Fruit fly (Drosophila melanogaster) whole organism, embryonic: ENCODE measurements around the gene CG10866.

Experiments used
- Antp ChIP-seq: fragments of 200-800 bp; sonication (Bioruptor generic); optimal IDR thresholded peaks from 3 replicates; lab custom pipeline; 2016; ENCODE audit warnings: missing biosample characterization, missing genetic modification characterization
- B-H2 ChIP-seq: fragments of 200-800 bp; sonication (Bioruptor generic); optimal IDR thresholded peaks from 2 replicates; lab custom pipeline; 2018; ENCODE audit warnings: missing biosample characterization, mild to moderate bottlenecking, missing genetic modification characterization
- C15 ChIP-seq: fragments of 200-800 bp; sonication (Bioruptor generic); IDR thresholded peaks from 3 replicates; pipeline ENCODE4 v1.3.6; 2022; ENCODE audit warnings: missing biosample characterization, missing genetic modification characterization
- CG10366 ChIP-seq: fragments of 200-800 bp; sonication (Bioruptor generic); IDR thresholded peaks from 2 replicates; pipeline ENCODE4 v1.3.6; 2022; ENCODE audit warnings: missing biosample characterization, missing genetic modification characterization
- CG11456 ChIP-seq: fragments of 200-800 bp; sonication (Bioruptor generic); IDR thresholded peaks from 3 replicates; pipeline ENCODE4 v1.3.6; 2022; ENCODE audit warnings: missing biosample characterization, missing genetic modification characterization
- CG11695 ChIP-seq: fragments of 200-800 bp; sonication (Bioruptor generic); IDR thresholded peaks from 3 replicates; pipeline ENCODE4 v1.3.6; 2022; ENCODE audit warnings: missing biosample characterization, missing genetic modification characterization
- CG12744 ChIP-seq: fragments of 200-800 bp; sonication (Bioruptor generic); optimal IDR thresholded peaks from 2 replicates; lab custom pipeline; 2016; ENCODE audit warnings: missing biosample characterization, missing genetic modification characterization
- CG12942 ChIP-seq: fragments of 200-800 bp; sonication (Bioruptor generic); optimal IDR thresholded peaks from 3 replicates; lab custom pipeline; 2016; ENCODE audit warnings: missing biosample characterization, missing genetic modification characterization
- CG14050 ChIP-seq: fragments of 200-800 bp; sonication (Bioruptor generic); IDR thresholded peaks from 3 replicates; pipeline ENCODE4 v1.3.6; 2022; ENCODE audit warnings: missing biosample characterization, missing genetic modification characterization
- CG14860 ChIP-seq: fragments of 200-800 bp; sonication (Bioruptor generic); IDR thresholded peaks from 3 replicates; pipeline ENCODE4 v1.3.6; 2022; ENCODE audit warnings: missing biosample characterization, missing genetic modification characterization; ENCODE audit not compliant: partially characterized antibody
- CG1529 ChIP-seq: fragments of 200-800 bp; sonication (Bioruptor generic); optimal IDR thresholded peaks from 3 replicates; lab custom pipeline; 2018; ENCODE audit warnings: missing biosample characterization, missing genetic modification characterization
- CG1602 ChIP-seq: fragments of 200-800 bp; sonication (Bioruptor generic); optimal IDR thresholded peaks from 3 replicates; lab custom pipeline; 2016; ENCODE audit warnings: missing biosample characterization, missing genetic modification characterization
- CG16863 ChIP-seq: fragments of 200-800 bp; sonication (Bioruptor generic); optimal IDR thresholded peaks from 3 replicates; lab custom pipeline; 2016; ENCODE audit warnings: missing biosample characterization, missing genetic modification characterization
- CG17361 ChIP-seq: fragments of 200-800 bp; sonication (Bioruptor generic); IDR thresholded peaks from 3 replicates; pipeline ENCODE4 v1.3.6; 2022; ENCODE audit warnings: missing biosample characterization, missing genetic modification characterization
- CG3065 ChIP-seq: fragments of 200-800 bp; sonication (Bioruptor generic); optimal IDR thresholded peaks from 2 replicates; lab custom pipeline; 2016; ENCODE audit warnings: missing biosample characterization, missing genetic modification characterization
- CG31388 ChIP-seq: fragments of 200-800 bp; sonication (Bioruptor generic); optimal IDR thresholded peaks from 2 replicates; lab custom pipeline; 2016; ENCODE audit warnings: missing biosample characterization, missing genetic modification characterization
- CG42726 ChIP-seq: fragments of 200-800 bp; sonication (Bioruptor generic); IDR thresholded peaks from 2 replicates; pipeline ENCODE4 v1.3.6; 2022; ENCODE audit warnings: missing biosample characterization, missing genetic modification characterization; ENCODE audit not compliant: partially characterized antibody
- CG6813 ChIP-seq: fragments of 200-800 bp; sonication (Bioruptor generic); optimal IDR thresholded peaks from 2 replicates; lab custom pipeline; 2017; ENCODE audit warnings: missing biosample characterization, missing genetic modification characterization, mild to moderate bottlenecking, moderate library complexity, missing genetic modification reagents
- CG9609 ChIP-seq: fragments of 200-800 bp; sonication (Bioruptor generic); optimal IDR thresholded peaks from 3 replicates; lab custom pipeline; 2016; ENCODE audit warnings: missing biosample characterization, missing genetic modification characterization
- CkIIα-i1 ChIP-seq: fragments of 200-800 bp; sonication (Bioruptor generic); IDR thresholded peaks from 2 replicates; pipeline ENCODE4 v1.3.6; 2022; ENCODE audit warnings: missing biosample characterization, missing genetic modification characterization
- CoRest ChIP-seq: fragments of 200-800 bp; sonication (Bioruptor generic); optimal IDR thresholded peaks from 3 replicates; lab custom pipeline; 2018; ENCODE audit warnings: missing biosample characterization, mild to moderate bottlenecking, missing genetic modification characterization, moderate library complexity
- Dp ChIP-seq: fragments of 200-800 bp; sonication (Bioruptor generic); optimal IDR thresholded peaks from 2 replicates; lab custom pipeline; 2018; ENCODE audit warnings: missing biosample characterization, mild to moderate bottlenecking, missing genetic modification characterization, moderate library complexity
- ERR ChIP-seq: fragments of 200-800 bp; sonication (Bioruptor generic); optimal IDR thresholded peaks from 2 replicates; lab custom pipeline; 2016; ENCODE audit warnings: missing biosample characterization, missing genetic modification characterization
- HHEX ChIP-seq: fragments of 200-800 bp; sonication (Bioruptor generic); optimal IDR thresholded peaks from 3 replicates; lab custom pipeline; 2017; ENCODE audit warnings: missing biosample characterization, mild to moderate bottlenecking, missing genetic modification characterization, missing genetic modification reagents
- HLH54F ChIP-seq: fragments of 200-800 bp; sonication (Bioruptor generic); optimal IDR thresholded peaks from 3 replicates; lab custom pipeline; 2016; ENCODE audit warnings: missing biosample characterization, missing genetic modification characterization
- Hand ChIP-seq: fragments of 200-800 bp; sonication (Bioruptor generic); optimal IDR thresholded peaks from 2 replicates; lab custom pipeline; 2017; ENCODE audit warnings: mild to moderate bottlenecking, missing biosample characterization, missing genetic modification reagents, missing genetic modification characterization
- Lim3 ChIP-seq: fragments of 200-800 bp; sonication (Bioruptor generic); IDR thresholded peaks from 2 replicates; pipeline ENCODE4 v1.3.6; 2022; ENCODE audit warnings: missing biosample characterization, missing genetic modification characterization
- Mad ChIP-seq: fragments of 200-800 bp; sonication (Bioruptor generic); optimal IDR thresholded peaks from 2 replicates; lab custom pipeline; 2016; ENCODE audit warnings: missing biosample characterization, missing genetic modification characterization
- NC2α ChIP-seq: fragments of 200-800 bp; sonication (Bioruptor generic); optimal IDR thresholded peaks from 2 replicates; lab custom pipeline; 2016; ENCODE audit warnings: missing biosample characterization, missing genetic modification characterization
- Nf-YC ChIP-seq: fragments of 200-800 bp; optimal IDR thresholded peaks from 3 replicates; lab custom pipeline; 2019; ENCODE audit warnings: missing biosample characterization, mild to moderate bottlenecking, missing genetic modification characterization, moderate library complexity
- Rfx ChIP-seq: fragments of 200-800 bp; sonication (Bioruptor generic); IDR thresholded peaks from 2 replicates; pipeline ENCODE4 v1.3.6; 2022; ENCODE audit warnings: missing biosample characterization, missing genetic modification characterization
- Rx ChIP-seq: fragments of 200-800 bp; sonication (Bioruptor generic); IDR thresholded peaks from 2 replicates; pipeline ENCODE4 v1.3.6; 2022; ENCODE audit warnings: missing biosample characterization, missing genetic modification characterization
- Sry-δ ChIP-seq: fragments of 200-800 bp; sonication (Bioruptor generic); optimal IDR thresholded peaks from 2 replicates; lab custom pipeline; 2016; ENCODE audit warnings: missing biosample characterization, missing genetic modification characterization
- Tbp ChIP-seq: fragments of >200 bp; optimal IDR thresholded peaks from 2 replicates; lab custom pipeline; 2018; ENCODE audit warnings: missing biosample characterization, missing genetic modification characterization
- cg ChIP-seq: fragments of 200-800 bp; sonication (Bioruptor generic); optimal IDR thresholded peaks from 3 replicates; lab custom pipeline; 2019; ENCODE audit warnings: missing biosample characterization, mild to moderate bottlenecking, missing genetic modification characterization, moderate library complexity
- crc ChIP-seq: fragments of 200-800 bp; sonication (Bioruptor generic); optimal IDR thresholded peaks from 2 replicates; lab custom pipeline; 2016; ENCODE audit warnings: missing biosample characterization, missing genetic modification characterization
- ewg ChIP-seq: fragments of 200-800 bp; sonication (Bioruptor generic); optimal IDR thresholded peaks from 3 replicates; lab custom pipeline; 2017; ENCODE audit warnings: mild to moderate bottlenecking, missing biosample characterization, missing genetic modification reagents, missing genetic modification characterization
- fd102C ChIP-seq: fragments of 200-800 bp; sonication (Bioruptor generic); optimal IDR thresholded peaks from 2 replicates; lab custom pipeline; 2018; ENCODE audit warnings: missing biosample characterization, mild to moderate bottlenecking, missing genetic modification characterization, moderate library complexity
- fd3F ChIP-seq: fragments of 200-800 bp; sonication (Bioruptor generic); optimal IDR thresholded peaks from 2 replicates; lab custom pipeline; 2018; ENCODE audit warnings: missing biosample characterization, mild to moderate bottlenecking, missing genetic modification characterization, moderate library complexity
- gcm2 ChIP-seq: fragments of 200-800 bp; sonication (Bioruptor generic); optimal IDR thresholded peaks from 2 replicates; lab custom pipeline; 2016; ENCODE audit warnings: missing biosample characterization, missing genetic modification characterization
- gro ChIP-seq: fragments of 200-800 bp; sonication (Bioruptor generic); optimal IDR thresholded peaks from 2 replicates; lab custom pipeline; 2016; ENCODE audit warnings: missing biosample characterization, missing genetic modification characterization
- hb ChIP-seq: fragments of 200-800 bp; sonication (Bioruptor generic); IDR thresholded peaks from 3 replicates; pipeline ENCODE4 v1.3.6; 2022; ENCODE audit warnings: missing biosample characterization, missing genetic modification characterization; ENCODE audit not compliant: partially characterized antibody
- insv ChIP-seq, 2 experiments: fragments of 200-800 bp; sonication (Bioruptor generic); optimal IDR thresholded peaks; 3 replicates each; lab custom pipeline; 2016 to 2018; ENCODE audit warnings: missing biosample characterization in 2 of 2, missing genetic modification characterization in 2 of 2
- kay ChIP-seq: fragments of 200-800 bp; sonication (Bioruptor generic); optimal IDR thresholded peaks from 2 replicates; lab custom pipeline; 2016; ENCODE audit warnings: missing biosample characterization, missing genetic modification characterization
- onecut ChIP-seq: fragments of 200-800 bp; sonication (Bioruptor generic); IDR thresholded peaks from 2 replicates; pipeline ENCODE4 v1.3.6; 2022; ENCODE audit warnings: missing biosample characterization, missing genetic modification characterization
- rib ChIP-seq: fragments of 200-800 bp; sonication (Bioruptor generic); IDR thresholded peaks from 2 replicates; pipeline ENCODE4 v1.3.6; 2022; ENCODE audit warnings: missing biosample characterization, missing genetic modification characterization
- sens ChIP-seq: fragments of 200-800 bp; sonication (Bioruptor generic); peaks from one replicate; lab custom pipeline; 2016; ENCODE audit warnings: missing biosample characterization, missing genetic modification characterization
- shn ChIP-seq: fragments of 200-800 bp; sonication (Bioruptor generic); optimal IDR thresholded peaks from 3 replicates; lab custom pipeline; 2016; ENCODE audit warnings: missing biosample characterization, missing genetic modification characterization
- tio ChIP-seq: fragments of 200-800 bp; sonication (Bioruptor generic); optimal IDR thresholded peaks from 2 replicates; lab custom pipeline; 2017; ENCODE audit warnings: missing biosample characterization, missing genetic modification characterization, inconsistent platforms
- wek ChIP-seq: fragments of 200-800 bp; sonication (Bioruptor generic); optimal IDR thresholded peaks from 3 replicates; lab custom pipeline; 2018; ENCODE audit warnings: missing biosample characterization, mild to moderate bottlenecking, missing genetic modification characterization, moderate library complexity
- zen2 ChIP-seq: fragments of 200-800 bp; sonication (Bioruptor generic); IDR thresholded peaks from 3 replicates; pipeline ENCODE4 v1.3.6; 2022; ENCODE audit warnings: missing biosample characterization, missing genetic modification characterization; ENCODE audit not compliant: partially characterized antibody

The CG10866 gene

dm6 chr3L:3977622-3978355 is 40.0 kb upstream of the CG10866 start (continued):
- TF ChIP-seq wek (GFP tag; lab: Kevin White, UChicago) = no peak
- TF ChIP-seq CG1602 (GFP tag; lab: Kevin White, UChicago) = peak; percentile 5
- no peak for TF ChIP-seq CG16863
- no peak for TF ChIP-seq gro (GFP tag; lab: Kevin White, UChicago)
- no peak for TF ChIP-seq ewg (GFP tag; lab: Kevin White, UChicago)
- TF ChIP-seq fd3F (GFP tag; lab: Kevin White, UChicago) = no peak
- no peak for TF ChIP-seq CG6813
- TF ChIP-seq HHEX (GFP tag; lab: Kevin White, UChicago) = no peak
- no peak for TF ChIP-seq NC2α (GFP tag; lab: Kevin White, UChicago)
- TF ChIP-seq Sry-δ (GFP tag; lab: Kevin White, UChicago) = no peak
- no peak for TF ChIP-seq ERR (GFP tag; lab: Kevin White, UChicago)
- TF ChIP-seq Rx (GFP tag; lab: Robert Waterston, UW) = no peak
- TF ChIP-seq fd102C = peak; percentile 39
- TF ChIP-seq cg (GFP tag; lab: Kevin White, UChicago) = no peak
- no peak for TF ChIP-seq CG11456 (GFP tag; lab: Robert Waterston, UW)
- no peak for TF ChIP-seq B-H2 (GFP tag; lab: Kevin White, UChicago)
- no peak for TF ChIP-seq CG10366
- no peak for TF ChIP-seq Antp (GFP tag; lab: Kevin White, UChicago)
- no peak for TF ChIP-seq CG42726 (GFP tag; lab: Robert Waterston, UW)
- no peak for TF ChIP-seq kay
- no peak for TF ChIP-seq CG11695
- TF ChIP-seq CG1529 (GFP tag; lab: Kevin White, UChicago) = peak; percentile 33
- no peak for TF ChIP-seq HLH54F (GFP tag; lab: Kevin White, UChicago)
- no peak for TF ChIP-seq crc (GFP tag; lab: Kevin White, UChicago)
- TF ChIP-seq shn = no peak
- no peak for TF ChIP-seq Nf-YC (tag; lab: Kevin White, UChicago)
- peak; percentile 85 for TF ChIP-seq sens (GFP tag; lab: Kevin White, UChicago)
- peak; percentile 54; the same call in 2 of the 3 replicates for TF ChIP-seq CG17361
- peak; percentile 8 for TF ChIP-seq CoRest (tag; lab: Kevin White, UChicago)
- no peak for TF ChIP-seq Lim3
- no peak for TF ChIP-seq tio
- no peak for TF ChIP-seq CG14860 (GFP tag; lab: Robert Waterston, UW)
- no peak for TF ChIP-seq onecut (GFP tag; lab: Robert Waterston, UW)
- TF ChIP-seq zen2 = no peak
- no peak for TF ChIP-seq Mad (GFP tag; lab: Kevin White, UChicago)
- no peak for TF ChIP-seq CG31388 (GFP tag; lab: Kevin White, UChicago)
- TF ChIP-seq CG14050 = no peak
- TF ChIP-seq CG12744 (GFP tag; lab: Kevin White, UChicago) = no peak
- TF ChIP-seq CG9609 = no peak
- TF ChIP-seq gcm2 (GFP tag; lab: Kevin White, UChicago) = no peak
- no peak for TF ChIP-seq Hand (GFP tag; lab: Kevin White, UChicago)
- TF ChIP-seq C15 (GFP tag; lab: Robert Waterston, UW) = no peak
- no peak for TF ChIP-seq CG12942 (GFP tag; lab: Kevin White, UChicago)
- no peak for TF ChIP-seq CkIIα-i1 (GFP tag; lab: Robert Waterston, UW)
- TF ChIP-seq Rfx (GFP tag; lab: Robert Waterston, UW) = no peak
- TF ChIP-seq insv (GFP tag; optimal IDR thresholded peaks at IDR 0.05; lab: Kevin White, UChicago) = no peak
- TF ChIP-seq hb (GFP tag; lab: Robert Waterston, UW) = no peak
- TF ChIP-seq Dp (GFP tag; lab: Kevin White, UChicago) = no peak
- no peak for TF ChIP-seq rib (GFP tag; lab: Robert Waterston, UW)
- no peak for TF ChIP-seq Tbp (GFP tag; lab: Kevin White, UChicago)
- TF ChIP-seq CG3065 (GFP tag; lab: Kevin White, UChicago) = no peak
